Worm (Caenorhabditis elegans) whole organism, midembryonic: ENCODE measurements around the gene C53B7.2.

ENCODE experiments used
- cog-1 ChIP-seq: sonication (generic microtip); optimal IDR thresholded peaks from 2 replicates; lab custom pipeline; 2016; ENCODE audit warnings: missing genetic modification characterization, missing compliant biosample characterization
- flt-1 ChIP-seq: fragments of 200-800 bp; sonication (Bioruptor generic); IDR thresholded peaks from 2 replicates; pipeline ENCODE4 v1.3.6; 2022; ENCODE audit warnings: missing genetic modification characterization, missing compliant biosample characterization
- klf-2 ChIP-seq: fragments of 200-800 bp; sonication (Bioruptor generic); conservative IDR thresholded peaks from 2 replicates; pipeline ENCODE4 v1.3.6; 2022; ENCODE audit warnings: missing genetic modification reagents, missing genetic modification characterization, missing compliant biosample characterization
- ref-1 ChIP-seq: fragments of 200-800 bp; sonication (Bioruptor generic); conservative IDR thresholded peaks from 2 replicates; pipeline ENCODE4 v1.3.6; 2022; ENCODE audit warnings: missing genetic modification reagents, missing genetic modification characterization, missing compliant biosample characterization
- tab-1 ChIP-seq: fragments of 200-800 bp; sonication (Bioruptor generic); IDR thresholded peaks from 2 replicates; pipeline ENCODE4 v1.3.6; 2022; ENCODE audit warnings: missing genetic modification characterization, missing compliant biosample characterization
- ztf-23 ChIP-seq: fragments of 200-800 bp; sonication (Bioruptor generic); IDR thresholded peaks from 2 replicates; pipeline ENCODE4 v1.3.6; 2022; ENCODE audit warnings: missing genetic modification reagents, missing genetic modification characterization, missing compliant biosample characterization
- ztf-29 ChIP-seq: fragments of 200-800 bp; sonication (Bioruptor generic); IDR thresholded peaks from 2 replicates; pipeline ENCODE4 v1.3.6; 2022; ENCODE audit warnings: missing genetic modification reagents, missing genetic modification characterization, missing compliant biosample characterization

DNA sequence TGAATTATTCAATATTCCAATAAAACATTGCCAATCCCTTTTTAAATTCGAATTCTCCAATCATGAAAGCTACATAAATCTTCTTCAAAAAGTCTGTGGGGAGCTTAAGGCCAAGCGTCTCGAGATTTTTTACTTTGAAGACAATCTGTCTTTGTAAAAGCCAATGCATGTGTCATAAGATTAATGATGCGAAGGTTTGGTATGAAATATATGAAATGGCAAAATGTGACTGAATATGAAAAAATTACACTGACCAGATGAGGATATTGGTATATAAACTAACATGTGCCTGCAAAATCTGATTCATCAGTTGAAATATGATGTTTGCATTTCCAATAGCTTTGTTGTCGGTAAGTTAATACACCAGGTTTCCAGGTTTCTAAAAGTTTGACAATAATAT lies at the start of gene C53B7.2:
- TF ChIP-seq klf-2 (GFP tag; lab: Robert Waterston, UW) (no peak), tab-1 (GFP tag; lab: Robert Waterston, UW) (no peak), ref-1 (GFP tag; lab: Robert Waterston, UW) (no peak), ztf-29 (GFP tag; lab: Robert Waterston, UW) (no peak), cog-1 (no peak), flt-1 (GFP tag; lab: Robert Waterston, UW) (no peak), ztf-23 (GFP tag; lab: Robert Waterston, UW) (no peak)
